Fruit fly (Drosophila melanogaster) whole organism, embryonic: Measurements from ENCODE around the gene NK7.1.
A peak's percentile ranks its signal among the peaks of the same experiment; 100 is the strongest.

Experiments
- Awh ChIP-seq: fragments of 200-800 bp; sonication (Bioruptor generic); IDR thresholded peaks from 2 replicates; pipeline ENCODE4, ENCODE4 v1.3.6; 2022; ENCODE audit warnings: missing biosample characterization, missing genetic modification characterization
- CG10366 ChIP-seq: fragments of 200-800 bp; sonication (Bioruptor generic); IDR thresholded peaks from 2 replicates; pipeline ENCODE4 v1.3.6; 2022; ENCODE audit warnings: missing biosample characterization, missing genetic modification characterization
- CG11504 ChIP-seq: fragments of 200-800 bp; sonication (Bioruptor generic); optimal IDR thresholded peaks from 3 replicates; lab custom pipeline; 2019; ENCODE audit warnings: missing biosample characterization, mild to moderate bottlenecking, missing genetic modification characterization, moderate library complexity
- CG11723 ChIP-seq: fragments of 200-800 bp; sonication (Bioruptor generic); optimal IDR thresholded peaks from 2 replicates; lab custom pipeline; 2017; ENCODE audit warnings: missing biosample characterization, mild to moderate bottlenecking, missing genetic modification characterization
- CG12104 ChIP-seq: fragments of 200-800 bp; sonication (Bioruptor generic); optimal IDR thresholded peaks from 3 replicates; lab custom pipeline; 2016; ENCODE audit warnings: missing biosample characterization, missing genetic modification characterization
- CG16815 ChIP-seq: fragments of 200-800 bp; sonication (Bioruptor generic); optimal IDR thresholded peaks from 3 replicates; lab custom pipeline; 2017; ENCODE audit warnings: missing biosample characterization, mild to moderate bottlenecking, missing genetic modification characterization
- CG17385 ChIP-seq: fragments of 200-800 bp; sonication (Bioruptor generic); optimal IDR thresholded peaks from 3 replicates; lab custom pipeline; 2018; ENCODE audit warnings: missing biosample characterization, mild to moderate bottlenecking, missing genetic modification characterization
- CG18599 ChIP-seq: fragments of 200-800 bp; sonication (Bioruptor generic); optimal IDR thresholded peaks from 3 replicates; lab custom pipeline; 2017; ENCODE audit warnings: missing biosample characterization, missing genetic modification characterization, mild to moderate bottlenecking, moderate library complexity, missing genetic modification reagents
- CG32532 ChIP-seq: fragments of 200-800 bp; sonication (Bioruptor generic); IDR thresholded peaks from 2 replicates; pipeline ENCODE4 v1.3.6; 2022; ENCODE audit warnings: missing biosample characterization, missing genetic modification characterization
- CG6254 ChIP-seq: fragments of 200-800 bp; sonication (Bioruptor generic); optimal IDR thresholded peaks from 3 replicates; lab custom pipeline; 2017; ENCODE audit warnings: mild to moderate bottlenecking, missing biosample characterization, missing genetic modification reagents, missing genetic modification characterization
- CG6689 ChIP-seq: fragments of 200-800 bp; sonication (Bioruptor generic); IDR thresholded peaks from 2 replicates; pipeline ENCODE4 v1.3.6; 2022; ENCODE audit warnings: missing biosample characterization, missing genetic modification characterization
- CG6854 ChIP-seq: fragments of 200-800 bp; sonication (Bioruptor generic); optimal IDR thresholded peaks from 3 replicates; lab custom pipeline; 2017; ENCODE audit warnings: missing biosample characterization, mild to moderate bottlenecking, missing genetic modification characterization
- CG7556 ChIP-seq: fragments of 200-800 bp; sonication (Bioruptor generic); optimal IDR thresholded peaks from 2 replicates; lab custom pipeline; 2017; ENCODE audit warnings: missing biosample characterization, mild to moderate bottlenecking, missing genetic modification characterization
- GATAe ChIP-seq: fragments of 200-800 bp; sonication (Bioruptor generic); conservative IDR thresholded peaks from 2 replicates; pipeline ENCODE4 v1.3.6; 2022; ENCODE audit warnings: missing biosample characterization, missing genetic modification characterization
- Meics ChIP-seq: fragments of 200-800 bp; sonication (Bioruptor generic); optimal IDR thresholded peaks from 2 replicates; lab custom pipeline; 2017; ENCODE audit warnings: missing biosample characterization, mild to moderate bottlenecking, missing genetic modification characterization
- Sox100B ChIP-seq: fragments of 200-800 bp; sonication (Bioruptor generic); optimal IDR thresholded peaks from 3 replicates; lab custom pipeline; 2018; ENCODE audit warnings: missing biosample characterization, mild to moderate bottlenecking, missing genetic modification characterization
- Vsx1 ChIP-seq: fragments of 200-800 bp; sonication (Bioruptor generic); optimal IDR thresholded peaks from 2 replicates; lab custom pipeline; 2017; ENCODE audit warnings: missing biosample characterization, mild to moderate bottlenecking, missing genetic modification characterization, missing genetic modification reagents
- Xbp1 ChIP-seq: fragments of 200-800 bp; sonication (Bioruptor generic); optimal IDR thresholded peaks from 3 replicates; lab custom pipeline; 2016; ENCODE audit warnings: missing biosample characterization, mild to moderate bottlenecking, missing genetic modification characterization
- ap ChIP-seq: fragments of 200-800 bp; sonication (Bioruptor generic); IDR thresholded peaks from 2 replicates; pipeline ENCODE4 v1.3.6; 2022; ENCODE audit warnings: missing biosample characterization, missing genetic modification characterization
- ato ChIP-seq: fragments of 200-800 bp; sonication (Bioruptor generic); IDR thresholded peaks from 2 replicates; pipeline ENCODE4 v1.3.6; 2022; ENCODE audit warnings: missing biosample characterization, missing genetic modification characterization; ENCODE audit not compliant: partially characterized antibody
- bbx ChIP-seq: fragments of 200-800 bp; sonication (Bioruptor generic); IDR thresholded peaks from 2 replicates; pipeline ENCODE4 v1.3.6; 2022; ENCODE audit warnings: missing biosample characterization, missing genetic modification characterization; ENCODE audit not compliant: partially characterized antibody
- bigmax ChIP-seq: fragments of 200-800 bp; sonication (Bioruptor generic); optimal IDR thresholded peaks from 2 replicates; lab custom pipeline; 2018; ENCODE audit warnings: missing biosample characterization, mild to moderate bottlenecking, missing genetic modification characterization
- bowl ChIP-seq: fragments of 200-800 bp; sonication (Bioruptor generic); IDR thresholded peaks from 2 replicates; pipeline ENCODE4 v1.3.6; 2022; ENCODE audit warnings: missing biosample characterization, missing genetic modification characterization
- cad ChIP-seq: fragments of >200 bp; optimal IDR thresholded peaks from 2 replicates; lab custom pipeline; 2017; ENCODE audit warnings: missing biosample characterization, missing genetic modification characterization
- cwo ChIP-seq: fragments of 200-800 bp; sonication (Bioruptor generic); optimal IDR thresholded peaks from 3 replicates; lab custom pipeline; 2017; ENCODE audit warnings: missing biosample characterization, missing genetic modification characterization, mild to moderate bottlenecking, moderate library complexity, missing genetic modification reagents
- disco-r ChIP-seq: fragments of 200-800 bp; sonication (Bioruptor generic); optimal IDR thresholded peaks from 2 replicates; lab custom pipeline; 2016; ENCODE audit warnings: missing biosample characterization, missing genetic modification characterization
- dysf ChIP-seq: fragments of 200-800 bp; sonication (Bioruptor generic); IDR thresholded peaks from 3 replicates; pipeline ENCODE4 v1.3.6; 2022; ENCODE audit warnings: missing biosample characterization, missing genetic modification characterization
- ems ChIP-seq: fragments of 200-800 bp; sonication (Bioruptor generic); optimal IDR thresholded peaks from 3 replicates; lab custom pipeline; 2016; ENCODE audit warnings: missing biosample characterization, missing genetic modification characterization
- exex ChIP-seq: fragments of 200-800 bp; sonication (Bioruptor generic); optimal IDR thresholded peaks from 4 replicates; lab custom pipeline; 2018; ENCODE audit warnings: missing biosample characterization, mild to moderate bottlenecking, missing genetic modification characterization, moderate library complexity
- fru ChIP-seq: fragments of >200 bp; optimal IDR thresholded peaks from 2 replicates; lab custom pipeline; 2017
- gce ChIP-seq: fragments of 200-800 bp; sonication (Bioruptor generic); IDR thresholded peaks from 3 replicates; pipeline ENCODE4 v1.3.6; 2022; ENCODE audit warnings: missing biosample characterization, missing genetic modification characterization
- gcm ChIP-seq: fragments of 200-800 bp; sonication (Bioruptor generic); optimal IDR thresholded peaks from 2 replicates; lab custom pipeline; 2019; ENCODE audit warnings: missing biosample characterization, mild to moderate bottlenecking, missing genetic modification characterization, moderate library complexity
- grau ChIP-seq: fragments of 200-800 bp; optimal IDR thresholded peaks from 3 replicates; lab custom pipeline; 2019; ENCODE audit warnings: missing biosample characterization, mild to moderate bottlenecking, missing genetic modification characterization, moderate library complexity
- gsb ChIP-seq: fragments of 200-800 bp; sonication (Bioruptor generic); IDR thresholded peaks from 2 replicates; pipeline ENCODE4 v1.3.6; 2022; ENCODE audit warnings: missing biosample characterization, missing genetic modification characterization
- hbn ChIP-seq: fragments of 200-800 bp; sonication (Bioruptor generic); IDR thresholded peaks from 2 replicates; pipeline ENCODE4 v1.3.6; 2022; ENCODE audit warnings: missing biosample characterization, missing genetic modification characterization; ENCODE audit not compliant: partially characterized antibody
- mld ChIP-seq: fragments of 200-800 bp; sonication (Bioruptor generic); IDR thresholded peaks from 3 replicates; pipeline ENCODE4 v1.3.6; 2022; ENCODE audit warnings: missing biosample characterization, missing genetic modification characterization; ENCODE audit not compliant: partially characterized antibody
- odd ChIP-seq: fragments of 200-800 bp; sonication (Bioruptor generic); optimal IDR thresholded peaks from 2 replicates; lab custom pipeline; 2017; ENCODE audit warnings: missing biosample characterization, mild to moderate bottlenecking, missing genetic modification characterization
- pb ChIP-seq: fragments of 200-800 bp; sonication (Bioruptor generic); optimal IDR thresholded peaks from 3 replicates; lab custom pipeline; 2016; ENCODE audit warnings: missing biosample characterization, missing genetic modification characterization
- peb ChIP-seq: fragments of 200-800 bp; sonication (Bioruptor generic); IDR thresholded peaks from 2 replicates; pipeline ENCODE4 v1.3.6; 2022; ENCODE audit warnings: missing biosample characterization, missing genetic modification characterization
- salm ChIP-seq: fragments of 200-800 bp; sonication (Bioruptor generic); optimal IDR thresholded peaks from 2 replicates; lab custom pipeline; 2018; ENCODE audit warnings: missing biosample characterization, mild to moderate bottlenecking, missing genetic modification characterization
- sc ChIP-seq, 3 experiments: fragments of >200 bp in 2 of 3; fragments of 200-800 bp in 1 of 3; sonication (Bioruptor generic) in 1 of 3; optimal IDR thresholded peaks; 2 replicates in 2 of 3; 3 replicates in 1 of 3; lab custom pipeline; 2017; ENCODE audit warnings: mild to moderate bottlenecking in 1 of 3, missing biosample characterization in 1 of 3, missing genetic modification characterization in 1 of 3, missing genetic modification reagents in 1 of 3
- sim ChIP-seq: fragments of 200-800 bp; sonication (Bioruptor generic); IDR thresholded peaks from 2 replicates; pipeline ENCODE4 v1.3.6; 2022; ENCODE audit warnings: missing biosample characterization, missing genetic modification characterization
- so ChIP-seq: fragments of 200-800 bp; sonication (Bioruptor generic); IDR thresholded peaks from 3 replicates; pipeline ENCODE4 v1.3.6; 2022; ENCODE audit warnings: missing biosample characterization, missing genetic modification characterization
- stwl ChIP-seq: fragments of 200-800 bp; sonication (Bioruptor generic); optimal IDR thresholded peaks from 3 replicates; lab custom pipeline; 2018; ENCODE audit warnings: missing biosample characterization, mild to moderate bottlenecking, missing genetic modification characterization, moderate library complexity
- tx ChIP-seq: fragments of 200-800 bp; sonication (Bioruptor generic); optimal IDR thresholded peaks from 2 replicates; lab custom pipeline; 2016; ENCODE audit warnings: missing biosample characterization, missing genetic modification characterization
- unpg ChIP-seq: fragments of 200-800 bp; sonication (Bioruptor generic); optimal IDR thresholded peaks from 3 replicates; lab custom pipeline; 2018; ENCODE audit warnings: missing biosample characterization, mild to moderate bottlenecking, missing genetic modification characterization, moderate library complexity
- z ChIP-seq: fragments of 200-800 bp; sonication (Bioruptor generic); IDR thresholded peaks from 3 replicates; pipeline ENCODE4 v1.3.6; 2022; ENCODE audit warnings: missing biosample characterization, missing genetic modification characterization
- zen2 ChIP-seq: fragments of 200-800 bp; sonication (Bioruptor generic); IDR thresholded peaks from 3 replicates; pipeline ENCODE4 v1.3.6; 2022; ENCODE audit warnings: missing biosample characterization, missing genetic modification characterization; ENCODE audit not compliant: partially characterized antibody

NK7.1 gene

dm6 chr3R:14326250-14327112 lies 46.3 kb downstream of the NK7.1 start, which contains the start of the genes Afti and ATPsynE (continued):
- peak; percentile 58 for TF ChIP-seq CG7556 (GFP tag; lab: Kevin White, UChicago)
- peak; percentile 3 for TF ChIP-seq gcm (GFP tag; lab: Kevin White, UChicago)
- no peak for TF ChIP-seq CG6854
- TF ChIP-seq CG12104 (GFP tag; lab: Kevin White, UChicago): peak; percentile 60
- TF ChIP-seq gce (GFP tag; lab: Robert Waterston, UW): 0 out of 3 replicates have a peak, but pooled peaks have one; percentile 19
- peak; percentile 79 for TF ChIP-seq stwl (tag; lab: Kevin White, UChicago)
- no peak for TF ChIP-seq sim (GFP tag; lab: Robert Waterston, UW)
- TF ChIP-seq Meics (GFP tag; lab: Kevin White, UChicago): peak; percentile 56
- peak; percentile 70 for TF ChIP-seq grau (tag; lab: Kevin White, UChicago)
- TF ChIP-seq odd (GFP tag; lab: Kevin White, UChicago): no peak
- TF ChIP-seq pb (GFP tag; lab: Kevin White, UChicago): no peak
- no peak for TF ChIP-seq mld (GFP tag; lab: Robert Waterston, UW)
- no peak; the same call in 2 of the 3 replicates for TF ChIP-seq zen2 (GFP tag; lab: Robert Waterston, UW)
- TF ChIP-seq ems (GFP tag; lab: Kevin White, UChicago): peak; percentile 65
- TF ChIP-seq unpg (GFP tag; lab: Kevin White, UChicago): no peak
- no peak for TF ChIP-seq CG18599 (GFP tag; lab: Kevin White, UChicago)
- no peak for TF ChIP-seq disco-r (GFP tag; lab: Kevin White, UChicago)
- TF ChIP-seq CG11723: no peak
- peak; percentile 48; the same call in 1 of the 2 replicates for TF ChIP-seq ato
- peak; percentile 82 for TF ChIP-seq Xbp1 (GFP tag; lab: Kevin White, UChicago)
- peak; percentile 98 for TF ChIP-seq bigmax (GFP tag; lab: Kevin White, UChicago)
- TF ChIP-seq exex: no peak
- TF ChIP-seq Sox100B (GFP tag; lab: Kevin White, UChicago): no peak
- peak; percentile 31; the same call in 1 of the 2 replicates for TF ChIP-seq gsb (GFP tag; lab: Robert Waterston, UW)
- TF ChIP-seq bowl (GFP tag; lab: Robert Waterston, UW): no peak
- TF ChIP-seq CG17385 (GFP tag; lab: Kevin White, UChicago): peak; percentile 52
- TF ChIP-seq GATAe (GFP tag; lab: Robert Waterston, UW): no peak
- TF ChIP-seq hbn (GFP tag; lab: Robert Waterston, UW): peak; percentile 35
- peak; percentile 66 for TF ChIP-seq bbx
- peak; percentile 60 for TF ChIP-seq CG16815 (GFP tag; lab: Kevin White, UChicago)
- TF ChIP-seq dysf (GFP tag; lab: Robert Waterston, UW): peak; percentile 65; the same call in 2 of the 3 replicates
- peak; percentile 59 for TF ChIP-seq CG10366 (GFP tag; lab: Robert Waterston, UW)
- no peak for TF ChIP-seq sc (optimal IDR thresholded peaks at IDR 0.05; lab: Kevin White, UChicago)
- TF ChIP-seq sc (GFP tag; optimal IDR thresholded peaks at IDR 0.05; lab: Kevin White, UChicago): peak; percentile 51
- no peak for TF ChIP-seq Awh (GFP tag; lab: Robert Waterston, UW)
- TF ChIP-seq peb (GFP tag; lab: Robert Waterston, UW): no peak
- no peak for TF ChIP-seq Vsx1 (GFP tag; lab: Kevin White, UChicago)
- no peak for TF ChIP-seq salm
- TF ChIP-seq fru: no peak
- TF ChIP-seq cwo (GFP tag; lab: Kevin White, UChicago): no peak
- peak; percentile 39 for TF ChIP-seq CG6254 (GFP tag; lab: Kevin White, UChicago)
- 0 out of 3 replicates have a peak, but pooled peaks have one; percentile 20 for TF ChIP-seq so
- TF ChIP-seq z (GFP tag; lab: Robert Waterston, UW): peak; percentile 39; the same call in 1 of the 3 replicates
- TF ChIP-seq CG6689 (GFP tag; lab: Robert Waterston, UW): peak; percentile 54
- no peak for TF ChIP-seq CG11504 (tag; lab: Kevin White, UChicago)
- peak; percentile 84 for TF ChIP-seq CG32532
- peak; percentile 19 for TF ChIP-seq tx (GFP tag; lab: Kevin White, UChicago)
- TF ChIP-seq ap (GFP tag; lab: Robert Waterston, UW): peak; percentile 60
- TF ChIP-seq cad (GFP tag; lab: Kevin White, UChicago): no peak
